Fruit fly (Drosophila melanogaster) whole organism, embryonic: Measurements from ENCODE around the gene LSm3.

ENCODE experiments used
- Asciz ChIP-seq: fragments of 200-800 bp; sonication (Bioruptor generic); optimal IDR thresholded peaks from 2 replicates; lab custom pipeline; 2017; ENCODE audit warnings: missing biosample characterization, mild to moderate bottlenecking, missing genetic modification characterization, missing genetic modification reagents
- Atf3 ChIP-seq: fragments of 200-800 bp; sonication (Bioruptor generic); optimal IDR thresholded peaks from 3 replicates; lab custom pipeline; 2016; ENCODE audit warnings: missing biosample characterization, missing genetic modification characterization
- Awh ChIP-seq: fragments of 200-800 bp; sonication (Bioruptor generic); IDR thresholded peaks from 2 replicates; pipeline ENCODE4, ENCODE4 v1.3.6; 2022; ENCODE audit warnings: missing biosample characterization, missing genetic modification characterization
- CG10543 ChIP-seq: fragments of 200-800 bp; sonication (Bioruptor generic); optimal IDR thresholded peaks from 3 replicates; lab custom pipeline; 2017; ENCODE audit warnings: missing biosample characterization, mild to moderate bottlenecking, missing genetic modification characterization, moderate library complexity
- CG11723 ChIP-seq: fragments of 200-800 bp; sonication (Bioruptor generic); optimal IDR thresholded peaks from 2 replicates; lab custom pipeline; 2017; ENCODE audit warnings: missing biosample characterization, mild to moderate bottlenecking, missing genetic modification characterization
- CG12769 ChIP-seq: fragments of 200-800 bp; sonication (Bioruptor generic); optimal IDR thresholded peaks from 2 replicates; lab custom pipeline; 2019; ENCODE audit warnings: missing biosample characterization, mild to moderate bottlenecking, missing genetic modification characterization, moderate library complexity
- CG15479 ChIP-seq: fragments of 200-800 bp; sonication (Bioruptor generic); optimal IDR thresholded peaks from 3 replicates; lab custom pipeline; 2019; ENCODE audit warnings: missing biosample characterization, mild to moderate bottlenecking, missing genetic modification characterization, moderate library complexity
- CG17328 ChIP-seq: fragments of 200-800 bp; sonication (Bioruptor generic); IDR thresholded peaks from 2 replicates; pipeline ENCODE4 v1.3.6; 2022; ENCODE audit warnings: missing biosample characterization, missing genetic modification characterization
- CG4730 ChIP-seq: fragments of 200-800 bp; sonication (Bioruptor generic); IDR thresholded peaks from 2 replicates; pipeline ENCODE4 v1.3.6; 2022; ENCODE audit warnings: missing biosample characterization, missing genetic modification characterization
- CG6654 ChIP-seq: fragments of 200-800 bp; sonication (Bioruptor generic); optimal IDR thresholded peaks from 2 replicates; lab custom pipeline; 2017; ENCODE audit warnings: missing biosample characterization, mild to moderate bottlenecking, missing genetic modification characterization
- CG7357 ChIP-seq: fragments of 200-800 bp; sonication (Bioruptor generic); IDR thresholded peaks from 3 replicates; pipeline ENCODE4 v1.3.6; 2022; ENCODE audit warnings: missing biosample characterization, missing genetic modification characterization
- CG9797 ChIP-seq: fragments of 200-800 bp; sonication (Bioruptor generic); optimal IDR thresholded peaks from 3 replicates; lab custom pipeline; 2018; ENCODE audit warnings: missing biosample characterization, mild to moderate bottlenecking, missing genetic modification characterization
- Camta ChIP-seq: fragments of 200-800 bp; sonication (Bioruptor generic); optimal IDR thresholded peaks from 2 replicates; lab custom pipeline; 2016; ENCODE audit warnings: missing biosample characterization, missing genetic modification characterization
- Dp ChIP-seq: fragments of 200-800 bp; sonication (Bioruptor generic); optimal IDR thresholded peaks from 2 replicates; lab custom pipeline; 2018; ENCODE audit warnings: missing biosample characterization, mild to moderate bottlenecking, missing genetic modification characterization, moderate library complexity
- Gsc ChIP-seq: fragments of 200-800 bp; sonication (Bioruptor generic); IDR thresholded peaks from 2 replicates; pipeline ENCODE4 v1.3.6; 2022; ENCODE audit warnings: missing biosample characterization, missing genetic modification characterization
- Gug ChIP-seq: fragments of 200-800 bp; sonication (Bioruptor generic); IDR thresholded peaks from 4 replicates; pipeline ENCODE4 v1.3.6; 2022; ENCODE audit warnings: missing biosample characterization, missing genetic modification characterization
- Hey ChIP-seq: fragments of 200-800 bp; sonication (Bioruptor generic); optimal IDR thresholded peaks from 3 replicates; lab custom pipeline; 2018; ENCODE audit warnings: missing biosample characterization, mild to moderate bottlenecking, missing genetic modification characterization
- Hsf ChIP-seq: fragments of 200-800 bp; sonication (Bioruptor generic); optimal IDR thresholded peaks from 3 replicates; lab custom pipeline; 2016; ENCODE audit warnings: missing biosample characterization, missing genetic modification characterization
- Pdp1 ChIP-seq, 2 experiments: fragments of 200-800 bp; sonication (Bioruptor generic); optimal IDR thresholded peaks; 3 replicates each; lab custom pipeline; 2016; ENCODE audit warnings: missing biosample characterization in 2 of 2, missing genetic modification characterization in 2 of 2, mild to moderate bottlenecking in 1 of 2, moderate library complexity in 1 of 2
- Sox102F ChIP-seq: fragments of 200-800 bp; sonication (Bioruptor generic); optimal IDR thresholded peaks from 2 replicates; lab custom pipeline; 2018; ENCODE audit warnings: missing biosample characterization, mild to moderate bottlenecking, missing genetic modification characterization, moderate library complexity
- Ssrp ChIP-seq: fragments of 200-800 bp; sonication (Bioruptor generic); optimal IDR thresholded peaks from 2 replicates; lab custom pipeline; 2018; ENCODE audit warnings: missing biosample characterization, mild to moderate bottlenecking, missing genetic modification characterization, moderate library complexity
- abd-A ChIP-seq: fragments of 200-800 bp; sonication (Bioruptor generic); optimal IDR thresholded peaks from 3 replicates; lab custom pipeline; 2019; ENCODE audit warnings: missing biosample characterization, mild to moderate bottlenecking, missing genetic modification characterization, moderate library complexity
- bab2 ChIP-seq: fragments of 200-800 bp; sonication (Bioruptor generic); optimal IDR thresholded peaks from 2 replicates; lab custom pipeline; 2016; ENCODE audit warnings: missing biosample characterization, missing genetic modification characterization
- crol ChIP-seq: fragments of 200-800 bp; sonication (Bioruptor generic); IDR thresholded peaks from 2 replicates; pipeline ENCODE4 v1.3.6; 2022; ENCODE audit warnings: missing biosample characterization, missing genetic modification characterization
- eve ChIP-seq, 2 experiments: fragments of >200 bp; optimal IDR thresholded peaks; 2 replicates each; lab custom pipeline; 2017; ENCODE audit warnings: missing biosample characterization in 2 of 2, missing genetic modification characterization in 2 of 2
- gcm2 ChIP-seq: fragments of 200-800 bp; sonication (Bioruptor generic); optimal IDR thresholded peaks from 2 replicates; lab custom pipeline; 2016; ENCODE audit warnings: missing biosample characterization, missing genetic modification characterization
- sd ChIP-seq: fragments of 200-800 bp; sonication (Bioruptor generic); optimal IDR thresholded peaks from 3 replicates; lab custom pipeline; 2018; ENCODE audit warnings: missing biosample characterization, mild to moderate bottlenecking, missing genetic modification characterization, moderate library complexity
- sens ChIP-seq: fragments of 200-800 bp; sonication (Bioruptor generic); peaks from one replicate; lab custom pipeline; 2016; ENCODE audit warnings: missing biosample characterization, missing genetic modification characterization
- sr ChIP-seq: fragments of 200-800 bp; sonication (Bioruptor generic); IDR thresholded peaks from 3 replicates; pipeline ENCODE4 v1.3.6; 2022; ENCODE audit warnings: missing biosample characterization, missing genetic modification characterization
- tgo ChIP-seq: fragments of 200-800 bp; sonication (Bioruptor generic); IDR thresholded peaks from 3 replicates; pipeline ENCODE4 v1.3.6; 2022; ENCODE audit warnings: missing biosample characterization, missing genetic modification characterization
- twi ChIP-seq: fragments of 200-800 bp; optimal IDR thresholded peaks from 2 replicates; lab custom pipeline; 2019; ENCODE audit warnings: missing biosample characterization, mild to moderate bottlenecking, missing genetic modification characterization, moderate library complexity
- vnd ChIP-seq: fragments of 200-800 bp; sonication (Bioruptor generic); IDR thresholded peaks from 3 replicates; pipeline ENCODE4 v1.3.6; 2022; ENCODE audit warnings: missing biosample characterization, missing genetic modification characterization; ENCODE audit not compliant: partially characterized antibody
- zf30C ChIP-seq: fragments of 200-800 bp; sonication (Bioruptor generic); optimal IDR thresholded peaks from 3 replicates; lab custom pipeline; 2018; ENCODE audit warnings: missing biosample characterization, mild to moderate bottlenecking, missing genetic modification characterization

The LSm3 gene

dm6 chr3R:24010637-24011214 is 14.7 kb downstream of the LSm3 start (continued):
- peak; percentile 3 for TF ChIP-seq CG11723 (GFP tag; lab: Kevin White, UChicago)
- TF ChIP-seq CG9797 (GFP tag; lab: Kevin White, UChicago), result no peak
- peak; percentile 75 for TF ChIP-seq tgo (GFP tag; lab: Robert Waterston, UW)

- TF ChIP-seq abd-A (tag; lab: Kevin White, UChicago) (peak; percentile 77), CG12769 (tag; lab: Kevin White, UChicago) (peak; percentile 68), Pdp1 (GFP tag; optimal IDR thresholded peaks at IDR 0.05; lab: Kevin White, UChicago) (peak in 1 of 2 experiments; percentile 5), CG10543 (GFP tag; lab: Kevin White, UChicago) (peak; percentile 59), twi (tag; lab: Kevin White, UChicago) (peak; percentile 92), Gsc (GFP tag; lab: Robert Waterston, UW) (no peak), sd (tag; lab: Kevin White, UChicago) (peak; percentile 89), Gug (GFP tag; lab: Robert Waterston, UW) (no peak), crol (GFP tag; lab: Robert Waterston, UW) (peak; percentile 53), bab2 (GFP tag; lab: Kevin White, UChicago) (no peak), sr (GFP tag; lab: Robert Waterston, UW) (0 out of 3 replicates have a peak, but pooled peaks have one; percentile 39)
- TF ChIP-seq, all 482 proteins: peak for 8
These were observed 16.1 kb downstream of the LSm3 start for dm6 chr3R:24012038-24012693.

dm6 chr3R:24014600-24014999 is 18.5 kb downstream of the LSm3 start:
- TF ChIP-seq Sox102F (GFP tag; lab: Kevin White, UChicago) (peak; percentile 35), CG7357 (GFP tag; lab: Robert Waterston, UW) (0 out of 3 replicates have a peak, but pooled peaks have one; percentile 24), vnd (no peak), Ssrp (no peak), sd (tag; lab: Kevin White, UChicago) (peak; percentile 40), Awh (GFP tag; lab: Robert Waterston, UW) (peak; percentile 64), CG15479 (GFP tag; lab: Kevin White, UChicago) (no peak), sens (peak; percentile 30), Asciz (no peak)

dm6 chr3R:24015449-24015848 is 19.4 kb downstream of the LSm3 start:
- TF ChIP-seq Camta (GFP tag; lab: Kevin White, UChicago) (no peak), CG4730 (no peak), zf30C (GFP tag; lab: Kevin White, UChicago) (no peak), twi (tag; lab: Kevin White, UChicago) (no peak), Atf3 (no peak), Hsf (no peak), Dp (GFP tag; lab: Kevin White, UChicago) (no peak), CG9797 (GFP tag; lab: Kevin White, UChicago) (no peak), CG17328 (GFP tag; lab: Robert Waterston, UW) (no peak), eve (GFP tag; optimal IDR thresholded peaks at IDR 0.05; lab: Kevin White, UChicago) (no peak), CG6654 (GFP tag; lab: Kevin White, UChicago) (no peak), Hey (no peak), gcm2 (GFP tag; lab: Kevin White, UChicago) (no peak)
